Fruit fly (Drosophila melanogaster) whole organism, wandering third instar larva: ENCODE results near the gene Best2.
A peak's percentile ranks its signal among the peaks of the same experiment; 100 is the strongest.

Experiments used
- Abd-B ChIP-seq: fragments of >200 bp; optimal IDR thresholded peaks from 2 replicates; lab custom pipeline; 2017; ENCODE audit warnings: missing biosample characterization, missing genetic modification characterization
- CG32264 ChIP-seq: fragments of 200-800 bp; sonication (Bioruptor generic); optimal IDR thresholded peaks from 2 replicates; lab custom pipeline; 2016; ENCODE audit warnings: missing biosample characterization, missing genetic modification characterization
- CrebA ChIP-seq: fragments of 200-800 bp; sonication (Bioruptor generic); optimal IDR thresholded peaks from 2 replicates; lab custom pipeline; 2016; ENCODE audit warnings: missing biosample characterization, mild to moderate bottlenecking, missing genetic modification characterization, borderline replicate concordance
- Dif ChIP-seq: fragments of 200-275, 200-300 bp; sonication (Bioruptor generic); optimal IDR thresholded peaks from 2 replicates; lab custom pipeline; 2018; ENCODE audit warnings: missing biosample characterization, missing genetic modification characterization; ENCODE audit not compliant: partially characterized antibody
- HLH106 ChIP-seq: fragments of 200-800 bp; optimal IDR thresholded peaks from 3 replicates; lab custom pipeline; 2019; ENCODE audit warnings: missing biosample characterization, mild to moderate bottlenecking, missing genetic modification characterization, moderate library complexity
- Hnf4 ChIP-seq: fragments of 200-800 bp; sonication (Bioruptor generic); optimal IDR thresholded peaks from 2 replicates; lab custom pipeline; 2016; ENCODE audit warnings: missing biosample characterization, mild to moderate bottlenecking, missing genetic modification characterization
- Hr78 ChIP-seq: fragments of >200 bp; optimal IDR thresholded peaks from 2 replicates; lab custom pipeline; 2017; ENCODE audit warnings: missing biosample characterization, missing genetic modification characterization
- Hr83 ChIP-seq: fragments of 200-300 bp; sonication (Bioruptor generic); optimal IDR thresholded peaks from 2 replicates; lab custom pipeline; 2016; ENCODE audit warnings: missing biosample characterization, mild to moderate bottlenecking, missing genetic modification characterization, moderate library complexity; ENCODE audit not compliant: poor library complexity, severe bottlenecking
- Jra ChIP-seq: sonication (Bioruptor generic); optimal IDR thresholded peaks from 2 replicates; lab custom pipeline; 2016; ENCODE audit warnings: missing biosample characterization, missing genetic modification characterization
- Myc ChIP-seq: fragments of >200 bp; optimal IDR thresholded peaks from 2 replicates; lab custom pipeline; 2017
- OdsH ChIP-seq: fragments of 200-800 bp; sonication (Bioruptor generic); optimal IDR thresholded peaks from 2 replicates; lab custom pipeline; 2016; ENCODE audit warnings: missing biosample characterization, mild to moderate bottlenecking, missing genetic modification characterization
- Rel ChIP-seq, 2 experiments: fragments of 200-800 bp; sonication (Bioruptor generic) in 1 of 2; optimal IDR thresholded peaks; 2 replicates in 1 of 2; 3 replicates in 1 of 2; lab custom pipeline; 2016 to 2019; ENCODE audit warnings: mild to moderate bottlenecking in 2 of 2, missing biosample characterization in 2 of 2, missing genetic modification characterization in 2 of 2, moderate library complexity in 1 of 2
- Sp1 ChIP-seq: fragments of 200-800 bp; sonication (Bioruptor generic); optimal IDR thresholded peaks from 3 replicates; lab custom pipeline; 2019; ENCODE audit warnings: missing biosample characterization, mild to moderate bottlenecking, missing genetic modification characterization, moderate library complexity
- Vsx2 ChIP-seq: fragments of 200-300, 225-300 bp; sonication (Bioruptor generic); optimal IDR thresholded peaks from 2 replicates; lab custom pipeline; 2018; ENCODE audit warnings: missing biosample characterization, missing genetic modification characterization; ENCODE audit not compliant: partially characterized antibody
- br ChIP-seq: fragments of 200-800 bp; sonication (Bioruptor generic); optimal IDR thresholded peaks from 2 replicates; lab custom pipeline; 2016; ENCODE audit warnings: missing biosample characterization, missing genetic modification characterization
- brk ChIP-seq: fragments of 200-800 bp; sonication (Bioruptor generic); optimal IDR thresholded peaks from 2 replicates; lab custom pipeline; 2016; ENCODE audit warnings: missing biosample characterization, mild to moderate bottlenecking, missing genetic modification characterization
- dl ChIP-seq, 2 experiments: fragments of 175-275, 200-275 bp in 1 of 2; fragments of 200-275 bp in 1 of 2; sonication (Bioruptor generic); optimal IDR thresholded peaks; lab custom pipeline; 2018; ENCODE audit warnings: mild to moderate bottlenecking in 2 of 2, missing biosample characterization in 2 of 2, missing genetic modification characterization in 2 of 2, moderate library complexity in 2 of 2; ENCODE audit not compliant: partially characterized antibody in 2 of 2, insufficient read depth in 1 of 2
- dmrt93B ChIP-seq: fragments of 200-800 bp; sonication (Bioruptor generic); optimal IDR thresholded peaks from 2 replicates; lab custom pipeline; 2018; ENCODE audit warnings: missing biosample characterization, mild to moderate bottlenecking, missing genetic modification characterization
- dsf ChIP-seq: sonication (Bioruptor generic); optimal IDR thresholded peaks from 2 replicates; lab custom pipeline; 2016; ENCODE audit warnings: missing biosample characterization, missing genetic modification characterization, borderline replicate concordance
- ey ChIP-seq: fragments of 200-800 bp; sonication (Bioruptor generic); optimal IDR thresholded peaks from 2 replicates; lab custom pipeline; 2016; ENCODE audit warnings: missing biosample characterization, missing genetic modification characterization
- foxo ChIP-seq, 2 experiments: fragments of 200-800 bp; sonication (Bioruptor generic); optimal IDR thresholded peaks; 2 replicates in 1 of 2; 3 replicates in 1 of 2; lab custom pipeline; 2016 to 2017; ENCODE audit warnings: missing biosample characterization in 2 of 2, missing genetic modification characterization in 2 of 2
- fru ChIP-seq: fragments of 200-800 bp; sonication (Bioruptor generic); optimal IDR thresholded peaks from 3 replicates; lab custom pipeline; 2016; ENCODE audit warnings: missing biosample characterization, mild to moderate bottlenecking, missing genetic modification characterization
- h ChIP-seq: fragments of 200-800 bp; sonication (Bioruptor generic); optimal IDR thresholded peaks from 3 replicates; lab custom pipeline; 2016; ENCODE audit warnings: missing biosample characterization, mild to moderate bottlenecking, missing genetic modification characterization
- jim ChIP-seq: fragments of 175-275, 200-325 bp; sonication (Bioruptor generic); optimal IDR thresholded peaks from 2 replicates; lab custom pipeline; 2016; ENCODE audit warnings: missing biosample characterization, mild to moderate bottlenecking, missing genetic modification characterization
- lola ChIP-seq: fragments of >200 bp; optimal IDR thresholded peaks from 2 replicates; lab custom pipeline; 2017; ENCODE audit warnings: missing biosample characterization, missing genetic modification characterization
- pan ChIP-seq: fragments of >200 bp; optimal IDR thresholded peaks from 2 replicates; lab custom pipeline; 2017
- psq ChIP-seq: fragments of 200-800 bp; sonication (Bioruptor generic); optimal IDR thresholded peaks from 3 replicates; lab custom pipeline; 2017; ENCODE audit warnings: missing biosample characterization, mild to moderate bottlenecking, missing genetic modification characterization, moderate library complexity
- rgr ChIP-seq: fragments of 200-800 bp; sonication (Bioruptor generic); optimal IDR thresholded peaks from 3 replicates; lab custom pipeline; 2016; ENCODE audit warnings: missing biosample characterization, mild to moderate bottlenecking, missing genetic modification characterization
- sage ChIP-seq: fragments of 200-800 bp; sonication (Bioruptor generic); optimal IDR thresholded peaks from 2 replicates; lab custom pipeline; 2016; ENCODE audit warnings: missing biosample characterization, mild to moderate bottlenecking, missing genetic modification characterization
- sv ChIP-seq: fragments of 200-800 bp; sonication (Bioruptor generic); optimal IDR thresholded peaks from 3 replicates; lab custom pipeline; 2016; ENCODE audit warnings: missing biosample characterization, missing genetic modification characterization
- tai ChIP-seq: sonication (Bioruptor generic); optimal IDR thresholded peaks from 2 replicates; lab custom pipeline; 2016; ENCODE audit warnings: missing biosample characterization, missing genetic modification characterization
- woc ChIP-seq: sonication (Bioruptor generic); optimal IDR thresholded peaks from 2 replicates; lab custom pipeline; 2016; ENCODE audit warnings: missing biosample characterization, mild to moderate bottlenecking, missing genetic modification characterization

Gene Best2

dm6 chr3L:6232261-6232660, 24.2 kb downstream of the Best2 start, which contains the start of gene CG13299:
Gene CG13299 (minus strand): TSS chr3L:6232361.
- TF ChIP-seq brk (GFP tag; lab: Kevin White, UChicago): no peak
- TF ChIP-seq Hr83 (GFP tag; lab: Kevin White, UChicago): no peak
- TF ChIP-seq sv (GFP tag; lab: Kevin White, UChicago): no peak
- no peak for TF ChIP-seq dmrt93B (GFP tag; lab: Kevin White, UChicago)
- no peak for TF ChIP-seq pan (lab: Kevin White, UChicago)
- TF ChIP-seq Jra (GFP tag; lab: Kevin White, UChicago): no peak
- TF ChIP-seq dl (GFP tag; optimal IDR thresholded peaks at IDR 0.05; lab: Kevin White, UChicago; ENCODE audit: insufficient read depth in 1 of 2, partially characterized antibody in 2 of 2): no peak
- no peak for TF ChIP-seq dsf (GFP tag; lab: Kevin White, UChicago)

- TF ChIP-seq CG32264 (no peak), foxo (GFP tag; optimal IDR thresholded peaks at IDR 0.05; lab: Kevin White, UChicago) (peak in 1 of 2 experiments; percentile 54), HLH106 (tag; lab: Kevin White, UChicago) (peak; percentile 30), Myc (no peak), fru (peak; percentile 36), Sp1 (peak; percentile 2), OdsH (GFP tag; lab: Kevin White, UChicago) (peak; percentile 17), ey (GFP tag; lab: Kevin White, UChicago) (peak; percentile 63), rgr (GFP tag; lab: Kevin White, UChicago) (peak; percentile 63), sage (GFP tag; lab: Kevin White, UChicago) (no peak), dmrt93B (GFP tag; lab: Kevin White, UChicago) (peak; percentile 35), h (GFP tag; lab: Kevin White, UChicago) (peak; percentile 61), psq (GFP tag; lab: Kevin White, UChicago) (peak; percentile 47), br (GFP tag; lab: Kevin White, UChicago) (peak; percentile 23)
Observed at dm6 chr3L:6220187-6220586, 36.3 kb downstream of the Best2 start, which contains the start of gene CG33946. Gene CG33946 (plus strand): TSS chr3L:6220578.

- TF ChIP-seq dl (GFP tag; optimal IDR thresholded peaks at IDR 0.05; lab: Kevin White, UChicago; ENCODE audit: insufficient read depth in 1 of 2, partially characterized antibody in 2 of 2) (peak in 1 of 2 experiments; percentile 23), jim (GFP tag; lab: Kevin White, UChicago) (no peak), Rel (GFP tag; optimal IDR thresholded peaks at IDR 0.05; lab: Kevin White, UChicago) (peak; percentile 57), Rel (tag; optimal IDR thresholded peaks at IDR 0.05; lab: Kevin White, UChicago) (no peak), tai (GFP tag; lab: Kevin White, UChicago) (no peak), Hnf4 (GFP tag; lab: Kevin White, UChicago) (no peak), psq (GFP tag; lab: Kevin White, UChicago) (peak; percentile 84), foxo (GFP tag; optimal IDR thresholded peaks at IDR 0.05; lab: Kevin White, UChicago) (peak in 1 of 2 experiments; percentile 52), CrebA (GFP tag; lab: Kevin White, UChicago) (peak; percentile 84), sage (GFP tag; lab: Kevin White, UChicago) (peak; percentile 75)
Observed at dm6 chr3L:6218517-6219155, 37.8 kb downstream of the Best2 start.

DNA sequence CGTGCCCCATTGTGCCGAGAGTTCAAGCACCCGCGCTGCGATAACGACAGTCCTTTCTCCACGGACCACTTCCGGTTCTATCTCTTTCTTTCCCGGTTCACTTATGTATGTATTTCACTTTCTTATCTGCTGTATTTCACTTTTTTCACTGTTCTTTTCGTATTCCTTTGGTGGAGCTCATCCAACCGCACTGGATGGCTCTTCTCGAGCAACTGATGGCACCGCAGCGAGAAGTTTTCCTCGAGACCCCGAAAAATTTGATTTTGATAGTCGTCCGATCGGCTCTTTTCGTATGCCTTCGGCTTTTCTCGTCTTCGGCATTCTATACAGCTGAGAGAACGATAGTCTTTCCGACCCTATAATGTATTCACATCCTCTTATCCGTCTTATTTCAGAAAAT, 38.7 kb downstream of the Best2 start, which contains the start of gene LanA:
TSS of gene LanA (minus strand) at position 217 of the 400 bp plus-strand sequence.
- peak; percentile 6 for TF ChIP-seq Sp1
- TF ChIP-seq dsf (GFP tag; lab: Kevin White, UChicago): no peak
- no peak for TF ChIP-seq woc
- TF ChIP-seq Rel (GFP tag; optimal IDR thresholded peaks at IDR 0.05; lab: Kevin White, UChicago): no peak
- TF ChIP-seq Rel (tag; optimal IDR thresholded peaks at IDR 0.05; lab: Kevin White, UChicago): peak; percentile 45
- peak; percentile 52 for TF ChIP-seq Dif (GFP tag; lab: Kevin White, UChicago)
- TF ChIP-seq CrebA (GFP tag; lab: Kevin White, UChicago): no peak
- no peak for TF ChIP-seq h (GFP tag; lab: Kevin White, UChicago)
- TF ChIP-seq lola: no peak
- TF ChIP-seq dmrt93B (GFP tag; lab: Kevin White, UChicago): no peak
- TF ChIP-seq Jra (GFP tag; lab: Kevin White, UChicago): no peak
- peak; percentile 8 for TF ChIP-seq HLH106 (tag; lab: Kevin White, UChicago)
- no peak for TF ChIP-seq jim (GFP tag; lab: Kevin White, UChicago)
- TF ChIP-seq Hr83 (GFP tag; lab: Kevin White, UChicago): peak; percentile 16
- no peak for TF ChIP-seq foxo (GFP tag; optimal IDR thresholded peaks at IDR 0.05; lab: Kevin White, UChicago)
- no peak for TF ChIP-seq Abd-B (GFP tag; lab: Kevin White, UChicago)
- TF ChIP-seq Vsx2 (GFP tag; lab: Kevin White, UChicago): peak; percentile 22
- TF ChIP-seq Hr78 (GFP tag; lab: Kevin White, UChicago): no peak
